Fruit fly (Drosophila melanogaster) Kc167 (cell line): ENCODE measurements around the gene CG5958.

Source experiments
- Myc ChIP-seq: fragments of >200 bp; optimal IDR thresholded peaks from 2 replicates; lab custom pipeline; 2017; ENCODE audit warnings: missing external identifiers
- Sin3A ChIP-seq: fragments of >200 bp; optimal IDR thresholded peaks from 2 replicates; lab custom pipeline; 2018; ENCODE audit warnings: missing external identifiers
- h ChIP-seq: fragments of >200 bp; optimal IDR thresholded peaks from 3 replicates; lab custom pipeline; 2018; ENCODE audit warnings: missing external identifiers
- insv ChIP-seq: fragments of >200 bp; optimal IDR thresholded peaks from 3 replicates; lab custom pipeline; 2018; ENCODE audit warnings: missing external identifiers
- psq ChIP-seq: fragments of >200 bp; optimal IDR thresholded peaks from 2 replicates; lab custom pipeline; 2017; ENCODE audit warnings: missing external identifiers
- ttk ChIP-seq: sonication (Bioruptor generic); optimal IDR thresholded peaks from 2 replicates; lab custom pipeline; 2017; ENCODE audit warnings: missing external identifiers

dm6 chr2L:7447820-7448219 is 14.5 kb upstream of the CG5958 start:
- TF ChIP-seq insv (lab: Kevin White, UChicago) (no peak), h (lab: Kevin White, UChicago) (no peak), Myc (lab: Kevin White, UChicago) (no peak), psq (lab: Kevin White, UChicago) (no peak), Sin3A (lab: Kevin White, UChicago) (no peak), ttk (lab: Kevin White, UChicago) (no peak)
